Worm (Caenorhabditis elegans): Measurements from ENCODE around the gene hsp-60.

- no peak for TF ChIP-seq hnd-1 (tag; optimal IDR thresholded peaks at IDR 0.05)
- TF ChIP-seq ama-1 (optimal IDR thresholded peaks at IDR 0.05) = no peak
Observed at ce11 chrIII:1583529-1583928, 36.0 kb upstream of the hsp-60 start.

Data from whole organism, early embryonic.